Worm (Caenorhabditis elegans) whole organism, L1 larva: ENCODE results near the gene fbxb-81.

Experiments used
- mdl-1 ChIP-seq, 2 experiments: fragments of 150-350 bp; optimal IDR thresholded peaks; 2 replicates each; lab custom pipeline; 2014 to 2017; ENCODE audit warnings: missing biosample characterization in 2 of 2, missing genetic modification characterization in 2 of 2, inconsistent platforms in 1 of 2
- mep-1 ChIP-seq: fragments of 150-350 bp; optimal IDR thresholded peaks from 2 replicates; lab custom pipeline; 2014; ENCODE audit warnings: missing biosample characterization, missing genetic modification characterization
- unc-130 ChIP-seq: fragments of 150-350 bp; optimal IDR thresholded peaks from 2 replicates; lab custom pipeline; 2017; ENCODE audit warnings: missing biosample characterization, missing genetic modification characterization, inconsistent platforms
- unc-62 ChIP-seq: fragments of 150-350 bp; optimal IDR thresholded peaks from 2 replicates; lab custom pipeline; 2014; ENCODE audit warnings: missing biosample characterization, missing genetic modification reagents, missing genetic modification characterization

DNA sequence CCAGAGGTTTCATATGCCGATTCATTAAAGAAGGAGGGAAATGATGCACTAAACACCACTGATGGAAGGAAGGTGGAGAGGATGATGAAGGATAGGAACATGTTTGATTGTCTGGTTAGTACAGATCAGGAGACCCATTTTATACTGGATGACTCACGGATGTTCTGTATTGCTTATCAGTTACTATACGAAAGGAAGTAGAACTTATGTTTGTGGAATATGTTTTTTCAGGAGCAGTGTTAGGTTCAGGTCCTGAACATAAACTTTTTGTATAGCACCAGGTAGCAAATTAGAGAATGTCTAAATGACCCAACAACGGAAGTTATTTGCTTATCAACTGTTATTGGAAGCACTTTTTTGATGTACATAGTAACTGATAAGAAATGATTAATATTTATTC, 34.7 kb upstream of the fbxb-81 start, which contains the start of gene clec-148:
- TF ChIP-seq mdl-1 (tag; optimal IDR thresholded peaks at IDR 0.05; lab: Kevin White, UChicago) (no peak), unc-130 (tag; lab: Kevin White, UChicago) (no peak), mep-1 (no peak), unc-62 (GFP tag; lab: Kevin White, UChicago) (no peak)
